Worm (Caenorhabditis elegans): ENCODE results near the gene eri-3.

eri-3 gene

ce11 chrII:1091706-1092105 is 31.6 kb upstream of the eri-3 start, which contains the start of gene snf-3:
Gene snf-3 (plus strand): TSS chrII:1092006.
- TF ChIP-seq hnd-1 (tag; optimal IDR thresholded peaks at IDR 0.05) (no peak), B0310.2 (tag; optimal IDR thresholded peaks at IDR 0.05) (no peak), tra-4 (tag; optimal IDR thresholded peaks at IDR 0.05) (no peak), ets-7 (tag; optimal IDR thresholded peaks at IDR 0.05) (no peak)

- TF ChIP-seq ama-1 (optimal IDR thresholded peaks at IDR 0.05) (no peak), ceh-13 (GFP tag; optimal IDR thresholded peaks at IDR 0.05) (no peak), flt-1 (GFP tag; IDR thresholded peaks at IDR 0.05) (no peak), tbx-37 (GFP tag; conservative IDR thresholded peaks at IDR 0.05) (no peak), B0310.2 (tag; optimal IDR thresholded peaks at IDR 0.05) (no peak), ceh-36 (tag; optimal IDR thresholded peaks at IDR 0.05) (no peak), tra-4 (tag; optimal IDR thresholded peaks at IDR 0.05) (no peak), scrt-1 (GFP tag; IDR thresholded peaks at IDR 0.05) (no peak), aly-1 (tag; optimal IDR thresholded peaks at IDR 0.05) (no peak), ets-7 (tag; optimal IDR thresholded peaks at IDR 0.05) (no peak), hmg-4 (GFP tag; optimal IDR thresholded peaks at IDR 0.05) (no peak), hnd-1 (tag; optimal IDR thresholded peaks at IDR 0.05) (no peak), hmbx-1 (tag; optimal IDR thresholded peaks at IDR 0.05) (no peak), F13C5.2 (tag; optimal IDR thresholded peaks at IDR 0.05) (no peak)
These were observed 22.6 kb upstream of the eri-3 start, which contains the start of gene pho-14 for ce11 chrII:1100719-1101118. Gene pho-14 (minus strand): TSS chrII:1100819.

- TF ChIP-seq tbx-37 (GFP tag; conservative IDR thresholded peaks at IDR 0.05) (no peak), ets-7 (tag; optimal IDR thresholded peaks at IDR 0.05) (no peak), sea-1 (GFP tag; conservative IDR thresholded peaks at IDR 0.05) (no peak), tra-4 (tag; optimal IDR thresholded peaks at IDR 0.05) (no peak)
These were observed 21.9 kb upstream of the eri-3 start for ce11 chrII:1101413-1101812.

- no peak for TF ChIP-seq tbx-11 (GFP tag; IDR thresholded peaks at IDR 0.05)
- no peak for TF ChIP-seq ceh-13 (GFP tag; optimal IDR thresholded peaks at IDR 0.05)
- no peak for TF ChIP-seq ceh-36 (tag; optimal IDR thresholded peaks at IDR 0.05)
- TF ChIP-seq F13C5.2 (tag; optimal IDR thresholded peaks at IDR 0.05), result no peak
- no peak for TF ChIP-seq tbx-37 (GFP tag; conservative IDR thresholded peaks at IDR 0.05)
- no peak for TF ChIP-seq hmbx-1 (tag; optimal IDR thresholded peaks at IDR 0.05)
- TF ChIP-seq sea-1 (GFP tag; conservative IDR thresholded peaks at IDR 0.05), result no peak
- TF ChIP-seq flt-1 (GFP tag; IDR thresholded peaks at IDR 0.05), result no peak
- no peak for TF ChIP-seq aly-1 (tag; optimal IDR thresholded peaks at IDR 0.05)
- TF ChIP-seq pes-1 (GFP tag; IDR thresholded peaks at IDR 0.05), result no peak
- no peak for TF ChIP-seq tra-4 (tag; optimal IDR thresholded peaks at IDR 0.05)
- TF ChIP-seq hnd-1 (tag; optimal IDR thresholded peaks at IDR 0.05), result no peak
These were observed 21.1 kb upstream of the eri-3 start for ce11 chrII:1102209-1102608.

ce11 chrII:1103484-1104100 is 19.7 kb upstream of the eri-3 start:
- TF ChIP-seq F13C5.2 (tag; optimal IDR thresholded peaks at IDR 0.05) (no peak), hmbx-1 (tag; optimal IDR thresholded peaks at IDR 0.05) (no peak), hmg-4 (GFP tag; optimal IDR thresholded peaks at IDR 0.05) (no peak), tbx-11 (GFP tag; IDR thresholded peaks at IDR 0.05) (no peak), scrt-1 (GFP tag; IDR thresholded peaks at IDR 0.05) (no peak), aly-1 (tag; optimal IDR thresholded peaks at IDR 0.05) (no peak), ceh-13 (GFP tag; optimal IDR thresholded peaks at IDR 0.05) (no peak)

ce11 chrII:1104409-1104808 is 18.9 kb upstream of the eri-3 start, which contains the start of gene T13B5.9:
Gene T13B5.9 (minus strand): TSS chrII:1104509.
- TF ChIP-seq F13C5.2 (tag; optimal IDR thresholded peaks at IDR 0.05), result no peak
- TF ChIP-seq aly-1 (tag; optimal IDR thresholded peaks at IDR 0.05), result no peak
- no peak for TF ChIP-seq hmg-4 (GFP tag; optimal IDR thresholded peaks at IDR 0.05)
- TF ChIP-seq hmbx-1 (tag; optimal IDR thresholded peaks at IDR 0.05), result no peak
- TF ChIP-seq flt-1 (GFP tag; IDR thresholded peaks at IDR 0.05), result no peak
- no peak for TF ChIP-seq ceh-13 (GFP tag; optimal IDR thresholded peaks at IDR 0.05)
- TF ChIP-seq ama-1 (optimal IDR thresholded peaks at IDR 0.05), result no peak
- no peak for TF ChIP-seq hnd-1 (tag; optimal IDR thresholded peaks at IDR 0.05)
- no peak for TF ChIP-seq sea-1 (GFP tag; conservative IDR thresholded peaks at IDR 0.05)
- TF ChIP-seq pes-1 (GFP tag; IDR thresholded peaks at IDR 0.05), result no peak
- no peak for TF ChIP-seq B0310.2 (tag; optimal IDR thresholded peaks at IDR 0.05)
- TF ChIP-seq tra-4 (tag; optimal IDR thresholded peaks at IDR 0.05), result no peak
- TF ChIP-seq tbx-37 (GFP tag; conservative IDR thresholded peaks at IDR 0.05), result no peak
- TF ChIP-seq ets-7 (tag; optimal IDR thresholded peaks at IDR 0.05), result no peak
- TF ChIP-seq scrt-1 (GFP tag; IDR thresholded peaks at IDR 0.05), result no peak
- no peak for TF ChIP-seq tbx-11 (GFP tag; IDR thresholded peaks at IDR 0.05)
- no peak for TF ChIP-seq ceh-36 (tag; optimal IDR thresholded peaks at IDR 0.05)

- TF ChIP-seq ceh-36 (tag; optimal IDR thresholded peaks at IDR 0.05) (no peak), hnd-1 (tag; optimal IDR thresholded peaks at IDR 0.05) (no peak), flt-1 (GFP tag; IDR thresholded peaks at IDR 0.05) (no peak), pes-1 (GFP tag; IDR thresholded peaks at IDR 0.05) (no peak), hmbx-1 (tag; optimal IDR thresholded peaks at IDR 0.05) (no peak), ceh-13 (GFP tag; optimal IDR thresholded peaks at IDR 0.05) (no peak), tbx-11 (GFP tag; IDR thresholded peaks at IDR 0.05) (no peak)
These were observed 18.0 kb upstream of the eri-3 start for ce11 chrII:1105291-1105690.

- TF ChIP-seq scrt-1 (GFP tag; IDR thresholded peaks at IDR 0.05) (no peak), hmbx-1 (tag; optimal IDR thresholded peaks at IDR 0.05) (no peak), pes-1 (GFP tag; IDR thresholded peaks at IDR 0.05) (no peak), tra-4 (tag; optimal IDR thresholded peaks at IDR 0.05) (no peak), ceh-36 (tag; optimal IDR thresholded peaks at IDR 0.05) (no peak), B0310.2 (tag; optimal IDR thresholded peaks at IDR 0.05) (no peak), sea-1 (GFP tag; conservative IDR thresholded peaks at IDR 0.05) (no peak), F13C5.2 (tag; optimal IDR thresholded peaks at IDR 0.05) (no peak)
These were observed 16.3 kb upstream of the eri-3 start, which contains the start of gene col-40 for ce11 chrII:1106914-1107597. Gene col-40 (minus strand): TSS chrII:1106964.

Measured in whole organism, early embryonic.